Worm (Caenorhabditis elegans) whole organism, L3 larva: Measurements from ENCODE around the gene C02B8.7.

Source experiments
- R02D3.7 ChIP-seq: fragments of 150-350 bp; optimal IDR thresholded peaks from 2 replicates; lab custom pipeline; 2014; ENCODE audit warnings: missing biosample characterization, missing genetic modification characterization
- ZK546.5 ChIP-seq: sonication (generic microtip); optimal IDR thresholded peaks from 2 replicates; lab custom pipeline; 2017; ENCODE audit warnings: missing biosample characterization, missing genetic modification characterization
- aly-2 ChIP-seq: fragments of 150-350 bp; optimal IDR thresholded peaks from 2 replicates; lab custom pipeline; 2014; ENCODE audit warnings: missing biosample characterization, missing genetic modification characterization
- ama-1 ChIP-seq: fragments of 150-350 bp; optimal IDR thresholded peaks from 2 replicates; lab custom pipeline; 2018
- ceh-16 ChIP-seq: sonication (generic microtip); optimal IDR thresholded peaks from 2 replicates; lab custom pipeline; 2017; ENCODE audit warnings: missing biosample characterization, missing genetic modification characterization
- ceh-28 ChIP-seq: fragments of 150-350 bp; optimal IDR thresholded peaks from 2 replicates; lab custom pipeline; 2014; ENCODE audit warnings: missing biosample characterization, missing genetic modification reagents, missing genetic modification characterization
- ceh-82 ChIP-seq: fragments of 150-350 bp; optimal IDR thresholded peaks from 2 replicates; lab custom pipeline; 2014; ENCODE audit warnings: missing biosample characterization, missing genetic modification characterization
- daf-12 ChIP-seq: fragments of 150-350 bp; optimal IDR thresholded peaks from 2 replicates; lab custom pipeline; 2014; ENCODE audit warnings: missing biosample characterization, missing genetic modification reagents, missing genetic modification characterization
- egl-5 ChIP-seq: fragments of 150-350 bp; optimal IDR thresholded peaks from 2 replicates; lab custom pipeline; 2017; ENCODE audit warnings: missing biosample characterization, missing genetic modification reagents, missing genetic modification characterization, inconsistent platforms
- elt-1 ChIP-seq: fragments of 150-350 bp; optimal IDR thresholded peaks from 2 replicates; lab custom pipeline; 2014; ENCODE audit warnings: missing biosample characterization, missing genetic modification characterization
- elt-2 ChIP-seq: sonication (generic microtip); optimal IDR thresholded peaks from 2 replicates; lab custom pipeline; 2016; ENCODE audit warnings: missing genetic modification reagents, mild to moderate bottlenecking, missing genetic modification characterization, missing compliant biosample characterization
- eor-1 ChIP-seq, 2 experiments: fragments of 150-350 bp; optimal IDR thresholded peaks; 2 replicates each; lab custom pipeline; 2014 to 2018; ENCODE audit warnings: missing biosample characterization in 2 of 2, missing genetic modification characterization in 2 of 2
- fkh-10 ChIP-seq: sonication (generic microtip); optimal IDR thresholded peaks from 2 replicates; lab custom pipeline; 2017; ENCODE audit warnings: missing biosample characterization, missing genetic modification reagents, missing genetic modification characterization
- hmg-11 ChIP-seq: sonication (generic microtip); optimal IDR thresholded peaks from 2 replicates; lab custom pipeline; 2016; ENCODE audit warnings: missing genetic modification characterization, missing compliant biosample characterization
- lin-39 ChIP-seq: fragments of 150-350 bp; optimal IDR thresholded peaks from 2 replicates; lab custom pipeline; 2018; ENCODE audit warnings: missing biosample characterization, missing genetic modification reagents, missing genetic modification characterization
- lsy-12 ChIP-seq: sonication (generic microtip); optimal IDR thresholded peaks from 2 replicates; lab custom pipeline; 2016; ENCODE audit warnings: mild to moderate bottlenecking, missing genetic modification characterization, missing compliant biosample characterization
- mdl-1 ChIP-seq: fragments of 150-350 bp; optimal IDR thresholded peaks from 2 replicates; lab custom pipeline; 2014; ENCODE audit warnings: missing biosample characterization, missing genetic modification characterization
- mml-1 ChIP-seq: fragments of 150-350 bp; sonication (generic microtip); optimal IDR thresholded peaks from 3 replicates; lab custom pipeline; 2014; ENCODE audit warnings: missing biosample characterization, missing genetic modification characterization
- nfya-1 ChIP-seq: sonication (generic microtip); optimal IDR thresholded peaks from 2 replicates; lab custom pipeline; 2017; ENCODE audit warnings: missing genetic modification characterization, mild to moderate bottlenecking, missing compliant biosample characterization, antibody characterized with exemption, moderate library complexity; ENCODE audit not compliant: insufficient read depth
- nhr-11 ChIP-seq: fragments of 150-350 bp; optimal IDR thresholded peaks from 2 replicates; lab custom pipeline; 2014; ENCODE audit warnings: missing biosample characterization, missing genetic modification characterization
- nhr-12 ChIP-seq: fragments of 150-350 bp; optimal IDR thresholded peaks from 2 replicates; lab custom pipeline; 2014; ENCODE audit warnings: missing biosample characterization, missing genetic modification characterization
- nhr-237 ChIP-seq: fragments of 150-350 bp; optimal IDR thresholded peaks from 2 replicates; lab custom pipeline; 2014; ENCODE audit warnings: missing biosample characterization, missing genetic modification characterization
- nhr-28 ChIP-seq: fragments of 150-350 bp; optimal IDR thresholded peaks from 2 replicates; lab custom pipeline; 2014; ENCODE audit warnings: missing biosample characterization, missing genetic modification characterization
- nhr-43 ChIP-seq: sonication (generic microtip); optimal IDR thresholded peaks from 2 replicates; lab custom pipeline; 2016; ENCODE audit warnings: mild to moderate bottlenecking, missing genetic modification characterization, missing compliant biosample characterization; ENCODE audit not compliant: poor library complexity, severe bottlenecking
- nhr-76 ChIP-seq: fragments of 150-350 bp; sonication (generic microtip); optimal IDR thresholded peaks from 5 replicates; lab custom pipeline; 2014; ENCODE audit warnings: missing biosample characterization, missing genetic modification characterization
- pha-4 ChIP-seq: fragments of 150-350 bp; optimal IDR thresholded peaks from 2 replicates; lab custom pipeline; 2014; ENCODE audit warnings: missing biosample characterization, missing genetic modification reagents, missing genetic modification characterization
- pqm-1 ChIP-seq: fragments of 150-350 bp; optimal IDR thresholded peaks from 2 replicates; lab custom pipeline; 2017; ENCODE audit warnings: missing biosample characterization, missing genetic modification characterization, inconsistent platforms
- sea-2 ChIP-seq: fragments of 150-350 bp; sonication (generic microtip); optimal IDR thresholded peaks from 4 replicates; lab custom pipeline; 2014; ENCODE audit warnings: missing biosample characterization, missing genetic modification reagents, missing genetic modification characterization
- skn-1 ChIP-seq: fragments of 150-350 bp; optimal IDR thresholded peaks from 2 replicates; lab custom pipeline; 2014; ENCODE audit warnings: missing biosample characterization, missing genetic modification characterization
- unc-62 ChIP-seq: fragments of 150-350 bp; sonication (generic microtip); optimal IDR thresholded peaks from 4 replicates; lab custom pipeline; 2014; ENCODE audit warnings: missing biosample characterization, missing genetic modification reagents, missing genetic modification characterization
- ztf-11 ChIP-seq: fragments of 150-350 bp; optimal IDR thresholded peaks from 2 replicates; lab custom pipeline; 2014; ENCODE audit warnings: missing biosample characterization, missing genetic modification characterization
- ztf-4 ChIP-seq: fragments of 150-350 bp; optimal IDR thresholded peaks from 2 replicates; lab custom pipeline; 2014; ENCODE audit warnings: missing biosample characterization, missing genetic modification characterization

C02B8.7 gene

DNA sequence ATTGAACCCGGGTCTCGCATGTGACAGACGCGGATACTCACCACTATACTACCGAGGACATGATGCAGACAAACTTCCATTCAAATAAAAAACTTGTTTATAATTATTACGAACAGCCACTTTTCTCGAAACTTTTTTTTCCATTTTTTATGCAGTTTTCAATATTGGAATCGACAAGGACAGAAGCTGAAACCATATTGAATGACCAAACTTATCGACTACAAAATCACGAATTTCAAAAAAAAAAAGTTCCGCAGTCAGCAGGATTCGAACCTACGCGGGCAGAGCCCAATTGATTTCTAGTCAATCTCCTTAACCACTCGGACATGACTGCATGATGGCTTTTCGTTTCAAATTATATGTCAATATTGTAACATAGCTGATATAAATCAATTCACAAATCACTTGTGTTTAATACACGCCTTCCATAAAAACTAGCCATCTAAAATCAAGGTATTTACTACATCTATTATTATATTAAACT is 14.9 kb upstream of the C02B8.7 start:
- peak; percentile 2 for TF ChIP-seq elt-2 (tag; lab: Kevin White, UChicago)

ce11 chrX:8151409-8151808 is 13.7 kb upstream of the C02B8.7 start:
- TF ChIP-seq R02D3.7 (no peak), lsy-12 (tag; lab: Kevin White, UChicago) (no peak), nhr-43 (no peak), ceh-16 (no peak), lin-39 (tag; lab: Kevin White, UChicago) (no peak), nhr-237 (tag; lab: Kevin White, UChicago) (no peak), pha-4 (no peak), sea-2 (GFP tag; lab: Kevin White, UChicago) (no peak)

- no peak for TF ChIP-seq mdl-1
- TF ChIP-seq egl-5 (tag; lab: Kevin White, UChicago), result no peak
- TF ChIP-seq nhr-11, result no peak
- no peak for TF ChIP-seq nhr-76 (tag; lab: Kevin White, UChicago)
- no peak for TF ChIP-seq pqm-1 (tag; lab: Kevin White, UChicago)
- no peak for TF ChIP-seq ceh-28 (tag; lab: Kevin White, UChicago)
- TF ChIP-seq, all 47 proteins: peak for 0
Observed at ce11 chrX:8150621-8151020, 12.9 kb upstream of the C02B8.7 start, which contains the start of gene F22F1.2. F22F1.2 (minus strand) TSS chrX:8150721.

- TF ChIP-seq mml-1 (tag; lab: Kevin White, UChicago), result no peak
- no peak for TF ChIP-seq nhr-28 (tag; lab: Kevin White, UChicago)
- no peak for TF ChIP-seq ztf-11
- peak; percentile 4 for TF ChIP-seq elt-2 (tag; lab: Kevin White, UChicago)
- TF ChIP-seq nfya-1, result no peak
- no peak for TF ChIP-seq R02D3.7
Observed at ce11 chrX:8148993-8149392, 11.3 kb upstream of the C02B8.7 start.

- TF ChIP-seq lsy-12 (tag; lab: Kevin White, UChicago), result no peak
- no peak for TF ChIP-seq daf-12 (tag; lab: Kevin White, UChicago)
- TF ChIP-seq eor-1 (tag; optimal IDR thresholded peaks at IDR 0.05; lab: Kevin White, UChicago), result no peak
- TF ChIP-seq aly-2 (tag; lab: Kevin White, UChicago), result no peak
- TF ChIP-seq R02D3.7, result no peak
- TF ChIP-seq ztf-4 (tag; lab: Kevin White, UChicago), result no peak
- TF ChIP-seq elt-2 (tag; lab: Kevin White, UChicago), result no peak
- TF ChIP-seq ZK546.5 (tag; lab: Kevin White, UChicago), result no peak
- no peak for TF ChIP-seq ceh-16
- TF ChIP-seq fkh-10 (GFP tag; lab: Kevin White, UChicago), result no peak
- no peak for TF ChIP-seq ama-1 (lab: Kevin White, UChicago)
- no peak for TF ChIP-seq nhr-12 (tag; lab: Kevin White, UChicago)
- TF ChIP-seq hmg-11 (tag; lab: Kevin White, UChicago), result no peak
- TF ChIP-seq sea-2 (GFP tag; lab: Kevin White, UChicago), result no peak
- TF ChIP-seq, all 47 proteins: peak for 0
Observed at ce11 chrX:8147398-8147797, 9.7 kb upstream of the C02B8.7 start, which contains the start of gene C02B8.1. C02B8.1 (plus strand) TSS chrX:8147698.

DNA sequence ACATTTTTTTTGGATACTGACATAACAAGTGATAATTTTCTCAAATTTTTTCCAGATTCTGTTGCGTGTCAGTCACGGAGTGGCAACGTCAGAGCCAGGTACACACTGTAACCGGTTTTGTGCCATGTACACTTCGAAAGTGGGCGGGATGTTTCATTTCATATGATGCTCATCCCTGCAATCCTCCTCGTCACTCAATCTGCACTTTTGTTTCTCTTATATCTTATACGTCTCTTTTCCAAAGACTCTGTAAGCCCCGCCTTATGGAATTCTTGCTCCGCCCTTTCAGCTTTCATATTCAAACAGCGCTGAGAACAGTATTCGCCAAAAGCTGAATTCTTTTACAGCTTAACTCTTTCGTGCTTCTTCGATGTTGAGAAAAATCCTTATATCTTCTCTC is 1.5 kb upstream of the C02B8.7 start, which contains the start of gene C02B8.3:
Gene C02B8.3, plus strand, starts transcription at position 301 of the 400 bp plus-strand sequence.
- TF ChIP-seq ama-1 (lab: Kevin White, UChicago) (no peak), elt-1 (tag; lab: Kevin White, UChicago) (no peak), unc-62 (GFP tag; lab: Kevin White, UChicago) (no peak), ceh-82 (tag; lab: Kevin White, UChicago) (no peak), ceh-28 (tag; lab: Kevin White, UChicago) (no peak), skn-1 (tag; lab: Kevin White, UChicago) (no peak), mdl-1 (no peak), pha-4 (no peak)
